Fruit fly (Drosophila melanogaster) whole organism, prepupa: Measurements from ENCODE around the gene mag.

ENCODE experiments used
- CG16779 ChIP-seq: fragments of 200-800 bp; sonication (Bioruptor generic); optimal IDR thresholded peaks from 3 replicates; lab custom pipeline; 2017; ENCODE audit warnings: missing biosample characterization, mild to moderate bottlenecking, missing genetic modification characterization
- Ets21C ChIP-seq: fragments of 200-800 bp; sonication (Bioruptor generic); optimal IDR thresholded peaks from 3 replicates; lab custom pipeline; 2016; ENCODE audit warnings: missing biosample characterization, missing genetic modification characterization
- OdsH ChIP-seq: fragments of 200-800 bp; sonication (Bioruptor generic); optimal IDR thresholded peaks from 3 replicates; lab custom pipeline; 2016; ENCODE audit warnings: missing biosample characterization, missing genetic modification characterization
- dsx ChIP-seq: fragments of 200-800 bp; optimal IDR thresholded peaks from 3 replicates; lab custom pipeline; 2019; ENCODE audit warnings: missing biosample characterization, mild to moderate bottlenecking, missing genetic modification characterization, moderate library complexity; ENCODE audit not compliant: poor library complexity, severe bottlenecking
- fd59A ChIP-seq: fragments of 200-800 bp; sonication (Bioruptor generic); optimal IDR thresholded peaks from 2 replicates; lab custom pipeline; 2017; ENCODE audit warnings: missing biosample characterization, mild to moderate bottlenecking, missing genetic modification characterization, missing genetic modification reagents

DNA sequence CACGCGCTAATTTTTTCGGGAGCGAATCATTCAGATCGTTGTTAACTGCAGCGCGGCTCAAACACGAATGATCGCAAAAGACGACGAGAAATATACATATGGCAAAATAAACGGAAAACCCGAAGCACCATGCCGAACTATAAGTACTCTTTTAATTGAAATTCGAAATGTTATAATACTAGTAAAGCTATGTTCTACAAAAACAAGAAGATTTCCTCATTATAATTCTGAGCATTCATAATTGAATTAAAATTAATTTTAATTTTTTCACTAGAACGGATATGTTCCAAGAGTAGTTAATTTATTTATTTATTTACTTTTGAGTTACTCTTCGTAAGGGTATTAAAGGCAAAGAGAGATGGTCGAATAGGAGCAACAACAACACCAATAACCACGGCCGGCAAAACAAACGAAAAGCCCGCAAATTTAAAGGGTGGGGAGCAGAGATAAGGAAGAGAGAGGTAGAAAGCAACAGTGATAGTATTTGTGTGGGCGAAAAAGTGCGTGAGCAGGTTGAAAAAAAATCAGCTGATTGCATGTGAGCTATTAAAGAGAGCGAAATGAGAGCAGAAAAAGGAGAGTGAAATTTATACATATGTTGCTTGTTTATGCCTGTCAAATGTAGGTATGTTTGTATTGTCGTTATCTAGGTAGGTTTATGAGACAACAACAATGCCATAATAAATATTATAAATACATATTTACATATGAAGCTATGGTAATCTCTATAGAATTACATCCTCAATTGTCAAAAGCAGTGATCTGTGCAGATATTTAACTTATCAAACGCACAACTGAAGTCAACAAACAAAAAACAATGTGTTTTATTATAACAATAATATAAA, 33.2 kb downstream of the mag start:
- peak; percentile 80 for TF ChIP-seq Ets21C (GFP tag; lab: Kevin White, UChicago)
- peak; percentile 87 for TF ChIP-seq dsx (GFP tag; lab: Kevin White, UChicago)
- TF ChIP-seq OdsH (GFP tag; lab: Kevin White, UChicago), result peak; percentile 88
- TF ChIP-seq fd59A (GFP tag; lab: Kevin White, UChicago), result peak; percentile 66
- TF ChIP-seq CG16779 (tag; lab: Kevin White, UChicago), result peak; percentile 83
